Worm (Caenorhabditis elegans): Measurements from ENCODE around the gene sas-6.

DNA sequence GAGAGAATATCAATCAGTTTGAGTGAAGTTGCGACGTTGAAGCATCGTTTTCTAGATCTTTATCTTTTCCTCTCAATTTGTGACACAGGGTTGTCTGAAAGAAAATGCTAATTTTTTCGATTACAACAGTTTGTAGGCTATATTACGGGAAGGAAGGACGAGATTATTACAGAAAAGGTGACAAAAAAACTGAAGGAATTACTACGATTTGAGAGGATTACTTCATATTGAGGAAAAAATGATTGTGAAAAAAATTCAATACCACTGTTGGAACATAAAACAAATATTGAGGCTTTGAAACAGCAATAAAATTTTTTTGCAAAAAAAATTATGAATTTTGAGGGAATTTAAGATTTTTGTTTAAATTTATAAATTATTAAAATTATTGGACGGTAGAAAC is 19.2 kb upstream of the sas-6 start, which contains the start of gene Y45F10D.14:
- no peak for TF ChIP-seq snpc-4 (tag; optimal IDR thresholded peaks at IDR 0.05)
- TF ChIP-seq mls-2 (tag; optimal IDR thresholded peaks at IDR 0.05): no peak
- no peak for TF ChIP-seq elt-3 (tag; optimal IDR thresholded peaks at IDR 0.05)
- TF ChIP-seq ceh-83 (GFP tag; optimal IDR thresholded peaks at IDR 0.05): no peak
- no peak for TF ChIP-seq pha-4 (tag; optimal IDR thresholded peaks at IDR 0.05)
- no peak for TF ChIP-seq ces-1 (GFP tag; optimal IDR thresholded peaks at IDR 0.05)
- no peak for TF ChIP-seq blmp-1 (tag; optimal IDR thresholded peaks at IDR 0.05)
- no peak for TF ChIP-seq nhr-12 (tag; optimal IDR thresholded peaks at IDR 0.05)
- TF ChIP-seq nhr-76 (tag; optimal IDR thresholded peaks at IDR 0.05): no peak
- no peak for TF ChIP-seq elt-1 (tag; optimal IDR thresholded peaks at IDR 0.05; ENCODE audit: borderline replicate concordance, insufficient read depth)
- no peak for TF ChIP-seq ham-2 (GFP tag; optimal IDR thresholded peaks at IDR 0.05)

Data from whole organism, mixed stage, embryonic.